Fruit fly (Drosophila melanogaster): ENCODE results near the gene Spn28F.

The Spn28F gene

dm6 chr2L:8239032-8239650 is 2.5 kb downstream of the Spn28F start (continued):
- TF ChIP-seq CG14710 (tag; optimal IDR thresholded peaks at IDR 0.05) (no peak), yki (optimal IDR thresholded peaks at IDR 0.05) (no peak), CG10654 (GFP tag; optimal IDR thresholded peaks at IDR 0.05) (no peak), dmrt11E (tag; optimal IDR thresholded peaks at IDR 0.05) (no peak), sug (tag; optimal IDR thresholded peaks at IDR 0.05) (peak; percentile 12), Trl (optimal IDR thresholded peaks at IDR 0.05) (no peak), Trl (GFP tag; optimal IDR thresholded peaks at IDR 0.05) (no peak), corto (GFP tag; optimal IDR thresholded peaks at IDR 0.05) (peak; percentile 18), E2f2 (GFP tag; IDR thresholded peaks at IDR 0.05) (no peak), CG4617 (GFP tag; optimal IDR thresholded peaks at IDR 0.05; ENCODE audit: borderline replicate concordance) (no peak), CG1603 (tag; optimal IDR thresholded peaks at IDR 0.05) (no peak), schlank (tag; optimal IDR thresholded peaks at IDR 0.05) (no peak), ranshi (GFP tag; IDR thresholded peaks at IDR 0.05) (no peak), lmd (GFP tag; IDR thresholded peaks at IDR 0.05) (no peak), tio (GFP tag; optimal IDR thresholded peaks at IDR 0.05) (no peak), mirr (GFP tag; optimal IDR thresholded peaks at IDR 0.05) (peak; percentile 24), CG18764 (GFP tag; optimal IDR thresholded peaks at IDR 0.05) (no peak), salm (tag; optimal IDR thresholded peaks at IDR 0.05) (no peak), CG12744 (GFP tag; optimal IDR thresholded peaks at IDR 0.05) (no peak), vfl (GFP tag; optimal IDR thresholded peaks at IDR 0.05) (no peak), Pdp1 (GFP tag; optimal IDR thresholded peaks at IDR 0.05) (peak in 1 of 2 experiments; percentile 73), cato (GFP tag; optimal IDR thresholded peaks at IDR 0.05; ENCODE audit: borderline replicate concordance) (no peak), sens-2 (GFP tag; IDR thresholded peaks at IDR 0.05) (no peak), CG8765 (GFP tag; IDR thresholded peaks at IDR 0.05) (no peak), CG34376 (GFP tag; optimal IDR thresholded peaks at IDR 0.05) (peak; percentile 42), CG11695 (GFP tag; IDR thresholded peaks at IDR 0.05) (no peak), CG43689 (GFP tag; IDR thresholded peaks at IDR 0.05) (no peak), Gug (GFP tag; IDR thresholded peaks at IDR 0.05) (no peak), ttk (GFP tag; IDR thresholded peaks at IDR 0.05) (no peak), CG9727 (GFP tag; optimal IDR thresholded peaks at IDR 0.05) (no peak), CG2129 (GFP tag; IDR thresholded peaks at IDR 0.05; ENCODE audit: partially characterized antibody) (no peak), CG1832 (GFP tag; optimal IDR thresholded peaks at IDR 0.05) (no peak), CG12391 (tag; optimal IDR thresholded peaks at IDR 0.05) (no peak), Adf1 (GFP tag; IDR thresholded peaks at IDR 0.05) (no peak), Mad (GFP tag; optimal IDR thresholded peaks at IDR 0.05) (no peak), wdn (GFP tag; IDR thresholded peaks at IDR 0.05) (no peak), CG8359 (GFP tag; optimal IDR thresholded peaks at IDR 0.05; ENCODE audit: borderline replicate concordance) (peak; percentile 9), CkIIα-i1 (GFP tag; IDR thresholded peaks at IDR 0.05) (no peak), kni (GFP tag; optimal IDR thresholded peaks at IDR 0.05) (peak; percentile 20), Fer3 (tag; optimal IDR thresholded peaks at IDR 0.05) (no peak), CG3065 (GFP tag; optimal IDR thresholded peaks at IDR 0.05) (no peak), CG10979 (tag; optimal IDR thresholded peaks at IDR 0.05) (no peak), wor (GFP tag; IDR thresholded peaks at IDR 0.05) (no peak), maf-S (GFP tag; optimal IDR thresholded peaks at IDR 0.05) (no peak), Dp (GFP tag; optimal IDR thresholded peaks at IDR 0.05) (no peak), Rx (GFP tag; IDR thresholded peaks at IDR 0.05) (no peak), CG17912 (GFP tag; optimal IDR thresholded peaks at IDR 0.05) (no peak), HLH4C (GFP tag; IDR thresholded peaks at IDR 0.05; ENCODE audit: partially characterized antibody) (no peak), Atf-2 (GFP tag; optimal IDR thresholded peaks at IDR 0.05) (no peak), lov (optimal IDR thresholded peaks at IDR 0.05) (no peak), lov (GFP tag; IDR thresholded peaks at IDR 0.05) (no peak), CG11504 (tag; optimal IDR thresholded peaks at IDR 0.05) (no peak)
